Worm (Caenorhabditis elegans): Measurements from ENCODE around the gene mig-15.

ce11 chrX:10395177-10395576 lies 33.3 kb downstream of the mig-15 start:
- TF ChIP-seq ceh-14 (tag; optimal IDR thresholded peaks at IDR 0.05) (no peak), pag-3 (tag; optimal IDR thresholded peaks at IDR 0.05; ENCODE audit: borderline replicate concordance) (no peak), pha-4 (tag; optimal IDR thresholded peaks at IDR 0.05) (no peak), K02D7.2 (tag; optimal IDR thresholded peaks at IDR 0.05) (no peak), ceh-30 (tag; optimal IDR thresholded peaks at IDR 0.05) (no peak), dve-1 (tag; optimal IDR thresholded peaks at IDR 0.05) (no peak), dmd-4 (tag; optimal IDR thresholded peaks at IDR 0.05; ENCODE audit: borderline replicate concordance) (no peak), ceh-34 (tag; optimal IDR thresholded peaks at IDR 0.05) (no peak), ttx-3 (tag; optimal IDR thresholded peaks at IDR 0.05) (no peak), ceh-2 (tag; optimal IDR thresholded peaks at IDR 0.05) (no peak), nhr-11 (tag; optimal IDR thresholded peaks at IDR 0.05) (no peak), sdc-2 (tag; optimal IDR thresholded peaks at IDR 0.05) (no peak), lim-6 (tag; optimal IDR thresholded peaks at IDR 0.05) (no peak), mec-3 (tag; optimal IDR thresholded peaks at IDR 0.05; ENCODE audit: borderline replicate concordance) (no peak)
